Worm (Caenorhabditis elegans): ENCODE results near the gene T04H1.13.

Gene T04H1.13

ce11 chrV:12244980-12245742 lies at the start of gene T04H1.13, which contains the start of the genes slfl-5 and rad-50:
Gene T04H1.13 (minus strand): TSS chrV:12245030.
Gene slfl-5 (minus strand): TSS chrV:12245044.
Gene rad-50 (plus strand): TSS chrV:12245646.
- TF ChIP-seq elt-1 (tag; optimal IDR thresholded peaks at IDR 0.05; ENCODE audit: borderline replicate concordance, insufficient read depth) (no peak), mls-2 (tag; optimal IDR thresholded peaks at IDR 0.05) (no peak), blmp-1 (tag; optimal IDR thresholded peaks at IDR 0.05) (no peak), ztf-11 (tag; optimal IDR thresholded peaks at IDR 0.05) (no peak), bed-3 (GFP tag; optimal IDR thresholded peaks at IDR 0.05) (no peak), M03D4.4 (tag; optimal IDR thresholded peaks at IDR 0.05) (no peak), cnd-1 (tag; optimal IDR thresholded peaks at IDR 0.05) (no peak), unc-62 (GFP tag; optimal IDR thresholded peaks at IDR 0.05) (no peak), lin-13 (tag; optimal IDR thresholded peaks at IDR 0.05) (no peak), lsy-2 (tag; optimal IDR thresholded peaks at IDR 0.05) (no peak), flh-1 (GFP tag; optimal IDR thresholded peaks at IDR 0.05) (no peak), snpc-4 (tag; optimal IDR thresholded peaks at IDR 0.05) (no peak), lin-32 (GFP tag; optimal IDR thresholded peaks at IDR 0.05) (no peak), nhr-76 (tag; optimal IDR thresholded peaks at IDR 0.05) (no peak), nhr-28 (tag; optimal IDR thresholded peaks at IDR 0.05) (no peak), mep-1 (tag; optimal IDR thresholded peaks at IDR 0.05) (no peak)

- TF ChIP-seq sptf-1 (tag; optimal IDR thresholded peaks at IDR 0.05) (no peak), blmp-1 (tag; optimal IDR thresholded peaks at IDR 0.05) (no peak)
Observed at ce11 chrV:12294091-12294490, 49.3 kb upstream of the T04H1.13 start.

DNA sequence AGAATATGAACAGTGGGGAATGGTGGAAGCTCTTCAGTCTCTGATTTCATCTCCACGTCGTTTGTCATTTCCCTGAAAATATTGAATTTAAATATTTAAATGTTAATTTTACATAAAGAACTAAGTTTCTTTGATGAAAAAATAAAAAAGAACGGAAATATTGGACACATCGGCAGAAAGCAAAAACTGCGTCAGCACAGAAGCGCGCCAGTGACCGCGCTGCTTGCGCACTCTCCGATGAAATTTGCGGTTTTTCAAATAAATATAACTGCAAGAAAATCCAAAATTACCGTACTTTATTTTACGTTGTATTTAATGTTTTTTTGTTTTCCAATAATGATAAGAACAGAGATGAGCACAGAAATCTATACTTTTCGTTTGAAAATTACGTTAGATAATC lies 46.8 kb upstream of the T04H1.13 start, which contains the start of the genes srpa-68 and srh-16:
Gene srpa-68 (minus strand): TSS at position 72 of the 400 bp plus-strand sequence.
Gene srh-16 (plus strand): TSS at position 275 of the 400 bp plus-strand sequence.
- TF ChIP-seq elt-3 (tag; optimal IDR thresholded peaks at IDR 0.05) (no peak), ztf-11 (tag; optimal IDR thresholded peaks at IDR 0.05) (no peak), nhr-28 (tag; optimal IDR thresholded peaks at IDR 0.05) (no peak), unc-39 (tag; optimal IDR thresholded peaks at IDR 0.05) (no peak), drap-1 (GFP tag; optimal IDR thresholded peaks at IDR 0.05) (peak; percentile 76), lin-32 (GFP tag; optimal IDR thresholded peaks at IDR 0.05) (no peak), nhr-76 (tag; optimal IDR thresholded peaks at IDR 0.05) (no peak), zip-8 (tag; optimal IDR thresholded peaks at IDR 0.05) (no peak), sptf-1 (tag; optimal IDR thresholded peaks at IDR 0.05) (peak; percentile 88), nhr-237 (tag; optimal IDR thresholded peaks at IDR 0.05) (peak; percentile 64), flh-1 (GFP tag; optimal IDR thresholded peaks at IDR 0.05) (no peak), cnd-1 (tag; optimal IDR thresholded peaks at IDR 0.05) (peak; percentile 73), sem-2 (GFP tag; optimal IDR thresholded peaks at IDR 0.05) (no peak), ces-1 (GFP tag; optimal IDR thresholded peaks at IDR 0.05) (peak; percentile 24), mls-2 (tag; optimal IDR thresholded peaks at IDR 0.05) (peak; percentile 38), unc-62 (GFP tag; optimal IDR thresholded peaks at IDR 0.05) (peak; percentile 29), ham-2 (GFP tag; optimal IDR thresholded peaks at IDR 0.05) (no peak), unc-120 (tag; optimal IDR thresholded peaks at IDR 0.05; ENCODE audit: poor library complexity, severe bottlenecking) (peak; percentile 23), ceh-43 (GFP tag; optimal IDR thresholded peaks at IDR 0.05) (peak; percentile 64), nhr-12 (tag; optimal IDR thresholded peaks at IDR 0.05) (no peak), M03D4.4 (tag; optimal IDR thresholded peaks at IDR 0.05) (peak; percentile 81), elt-1 (tag; optimal IDR thresholded peaks at IDR 0.05; ENCODE audit: borderline replicate concordance, insufficient read depth) (no peak), mep-1 (tag; optimal IDR thresholded peaks at IDR 0.05) (peak; percentile 94), pha-4 (tag; optimal IDR thresholded peaks at IDR 0.05) (peak; percentile 74), lsy-2 (tag; optimal IDR thresholded peaks at IDR 0.05) (peak; percentile 87), mab-5 (tag; optimal IDR thresholded peaks at IDR 0.05) (no peak), tbx-8 (GFP tag; optimal IDR thresholded peaks at IDR 0.05) (no peak), ceh-83 (GFP tag; optimal IDR thresholded peaks at IDR 0.05) (peak; percentile 60), blmp-1 (tag; optimal IDR thresholded peaks at IDR 0.05) (no peak), nhr-2 (tag; optimal IDR thresholded peaks at IDR 0.05) (no peak), snpc-4 (tag; optimal IDR thresholded peaks at IDR 0.05) (no peak), lin-13 (tag; optimal IDR thresholded peaks at IDR 0.05) (peak; percentile 82), bed-3 (GFP tag; optimal IDR thresholded peaks at IDR 0.05) (peak; percentile 39), hlh-1 (tag; optimal IDR thresholded peaks at IDR 0.05) (peak; percentile 38), ceh-39 (tag; optimal IDR thresholded peaks at IDR 0.05) (peak; percentile 73)

Measured in whole organism, mixed stage, embryonic.